Worm (Caenorhabditis elegans) whole organism, L1 larva: ENCODE data around the gene C16D9.6.

Experiments
- elt-2 ChIP-seq: sonication (generic microtip); optimal IDR thresholded peaks from 2 replicates; lab custom pipeline; 2016; ENCODE audit warnings: missing genetic modification characterization, mild to moderate bottlenecking, inconsistent platforms, missing compliant biosample characterization, missing genetic modification reagents
- mep-1 ChIP-seq: fragments of 150-350 bp; optimal IDR thresholded peaks from 2 replicates; lab custom pipeline; 2014; ENCODE audit warnings: missing biosample characterization, missing genetic modification characterization

ce11 chrV:8263941-8264340 lies 13.8 kb upstream of the C16D9.6 start, which contains the start of gene C16D9.9:
- TF ChIP-seq mep-1 (tag; lab: Kevin White, UChicago): no peak
- no peak for TF ChIP-seq elt-2
